Worm (Caenorhabditis elegans): ENCODE measurements around the gene mdmh-35.

ce11 chrII:7815406-7815805 is 40.1 kb downstream of the mdmh-35 start:
- TF ChIP-seq nhr-12 (tag; optimal IDR thresholded peaks at IDR 0.05) (no peak), lir-3 (tag; optimal IDR thresholded peaks at IDR 0.05; ENCODE audit: poor library complexity) (no peak), aly-2 (tag; optimal IDR thresholded peaks at IDR 0.05) (no peak), ceh-82 (tag; optimal IDR thresholded peaks at IDR 0.05) (no peak), nhr-76 (tag; optimal IDR thresholded peaks at IDR 0.05) (no peak), snpc-4 (tag; optimal IDR thresholded peaks at IDR 0.05) (no peak), mdl-1 (tag; optimal IDR thresholded peaks at IDR 0.05) (no peak), hlh-17 (GFP tag; optimal IDR thresholded peaks at IDR 0.05; ENCODE audit: borderline replicate concordance) (no peak), blmp-1 (tag; optimal IDR thresholded peaks at IDR 0.05) (no peak), sox-4 (tag; optimal IDR thresholded peaks at IDR 0.05) (no peak), ztf-11 (tag; optimal IDR thresholded peaks at IDR 0.05) (peak in 1 of 2 experiments; percentile 85)
